Worm (Caenorhabditis elegans) whole organism, L3 larva: ENCODE data around the gene F20C5.11.

ENCODE experiments used
- aly-2 ChIP-seq: fragments of 150-350 bp; optimal IDR thresholded peaks from 2 replicates; lab custom pipeline; 2014; ENCODE audit warnings: missing biosample characterization, missing genetic modification characterization
- fkh-10 ChIP-seq: sonication (generic microtip); optimal IDR thresholded peaks from 2 replicates; lab custom pipeline; 2017; ENCODE audit warnings: missing biosample characterization, missing genetic modification reagents, missing genetic modification characterization
- nhr-12 ChIP-seq: fragments of 150-350 bp; optimal IDR thresholded peaks from 2 replicates; lab custom pipeline; 2014; ENCODE audit warnings: missing biosample characterization, missing genetic modification characterization

- TF ChIP-seq aly-2 (tag; lab: Kevin White, UChicago): no peak
- no peak for TF ChIP-seq nhr-12 (tag; lab: Kevin White, UChicago)
- TF ChIP-seq fkh-10 (GFP tag; lab: Kevin White, UChicago): no peak
Observed at ce11 chrIV:8737354-8737753, 24.4 kb downstream of the F20C5.11 start.
